Fruit fly (Drosophila melanogaster): Measurements from ENCODE around the gene CG31674.

The CG31674 gene

dm6 chr2L:20808510-20809195 is 22.4 kb upstream of the CG31674 start:
- TF ChIP-seq CG8301 (tag; optimal IDR thresholded peaks at IDR 0.05) (no peak), gl (tag; optimal IDR thresholded peaks at IDR 0.05) (no peak), Pif1B (GFP tag; optimal IDR thresholded peaks at IDR 0.05) (no peak), CG8159 (tag; optimal IDR thresholded peaks at IDR 0.05) (no peak), CG32121 (GFP tag; IDR thresholded peaks at IDR 0.05) (no peak), D1 (tag; optimal IDR thresholded peaks at IDR 0.05) (no peak)

dm6 chr2L:20809229-20809628 is 21.8 kb upstream of the CG31674 start:
- TF ChIP-seq CG15710 (tag; optimal IDR thresholded peaks at IDR 0.05): no peak
- TF ChIP-seq rn (GFP tag; IDR thresholded peaks at IDR 0.05): no peak
- TF ChIP-seq EcR (GFP tag; optimal IDR thresholded peaks at IDR 0.05): no peak
- peak; percentile 2 for TF ChIP-seq Pif1A (GFP tag; optimal IDR thresholded peaks at IDR 0.05)
- TF ChIP-seq CG17806 (tag; optimal IDR thresholded peaks at IDR 0.05): peak; percentile 29
- TF ChIP-seq CG14655 (GFP tag; optimal IDR thresholded peaks at IDR 0.05): peak; percentile 24
- TF ChIP-seq CG13204 (GFP tag; optimal IDR thresholded peaks at IDR 0.05): no peak
- TF ChIP-seq Ets98B (GFP tag; IDR thresholded peaks at IDR 0.05): peak; percentile 69
- TF ChIP-seq CG32121 (GFP tag; IDR thresholded peaks at IDR 0.05): peak; percentile 59
- TF ChIP-seq CG8159 (tag; optimal IDR thresholded peaks at IDR 0.05): peak; percentile 37
- peak; percentile 64; the same call in 1 of the 3 replicates for TF ChIP-seq CG4496 (GFP tag; IDR thresholded peaks at IDR 0.05)
- TF ChIP-seq fd96Ca (GFP tag; IDR thresholded peaks at IDR 0.05): peak; percentile 60
- TF ChIP-seq CG9948 (tag; optimal IDR thresholded peaks at IDR 0.05): no peak
- no peak for TF ChIP-seq CG8301 (tag; optimal IDR thresholded peaks at IDR 0.05)
- TF ChIP-seq CG10348 (GFP tag; IDR thresholded peaks at IDR 0.05): no peak
- TF ChIP-seq D1 (tag; optimal IDR thresholded peaks at IDR 0.05): no peak
- no peak for TF ChIP-seq CG12605 (GFP tag; IDR thresholded peaks at IDR 0.05)
- TF ChIP-seq CG34367 (tag; optimal IDR thresholded peaks at IDR 0.05): no peak
- TF ChIP-seq Pif1B (GFP tag; optimal IDR thresholded peaks at IDR 0.05): no peak
- TF ChIP-seq gl (tag; optimal IDR thresholded peaks at IDR 0.05): no peak
- TF ChIP-seq Snoo (tag; optimal IDR thresholded peaks at IDR 0.05): no peak

- TF ChIP-seq Ets98B (GFP tag; IDR thresholded peaks at IDR 0.05) (peak; percentile 90), CG8159 (tag; optimal IDR thresholded peaks at IDR 0.05) (peak; percentile 65), CG32121 (GFP tag; IDR thresholded peaks at IDR 0.05) (peak; percentile 85), CG4496 (GFP tag; IDR thresholded peaks at IDR 0.05) (peak; percentile 86), Pif1B (GFP tag; optimal IDR thresholded peaks at IDR 0.05) (peak; percentile 54), Pif1A (GFP tag; optimal IDR thresholded peaks at IDR 0.05) (peak; percentile 81), CG9948 (tag; optimal IDR thresholded peaks at IDR 0.05) (peak; percentile 65), EcR (GFP tag; optimal IDR thresholded peaks at IDR 0.05) (peak; percentile 37), rn (GFP tag; IDR thresholded peaks at IDR 0.05) (peak; percentile 59; the same call in 1 of the 2 replicates), CG34367 (tag; optimal IDR thresholded peaks at IDR 0.05) (peak; percentile 53), CG13204 (GFP tag; optimal IDR thresholded peaks at IDR 0.05) (no peak), CG17806 (tag; optimal IDR thresholded peaks at IDR 0.05) (peak; percentile 74), CG8301 (tag; optimal IDR thresholded peaks at IDR 0.05) (peak; percentile 85), Snoo (tag; optimal IDR thresholded peaks at IDR 0.05) (no peak), fd96Ca (GFP tag; IDR thresholded peaks at IDR 0.05) (peak; percentile 71), CG12605 (GFP tag; IDR thresholded peaks at IDR 0.05) (no peak; the same call in 1 of the 2 replicates), CG15710 (tag; optimal IDR thresholded peaks at IDR 0.05) (peak; percentile 63), CG14655 (GFP tag; optimal IDR thresholded peaks at IDR 0.05) (peak; percentile 86), gl (tag; optimal IDR thresholded peaks at IDR 0.05) (no peak), CG10348 (GFP tag; IDR thresholded peaks at IDR 0.05) (peak; percentile 30; the same call in 1 of the 2 replicates), D1 (tag; optimal IDR thresholded peaks at IDR 0.05) (no peak)
These were observed 19.9 kb upstream of the CG31674 start for dm6 chr2L:20811039-20811652.

dm6 chr2L:20812283-20813189 is 18.5 kb upstream of the CG31674 start:
- TF ChIP-seq CG12605 (GFP tag; IDR thresholded peaks at IDR 0.05) (no peak), CG17806 (tag; optimal IDR thresholded peaks at IDR 0.05) (peak; percentile 49), gl (tag; optimal IDR thresholded peaks at IDR 0.05) (peak; percentile 43), fd96Ca (GFP tag; IDR thresholded peaks at IDR 0.05) (no peak), CG8301 (tag; optimal IDR thresholded peaks at IDR 0.05) (no peak), CG10348 (GFP tag; IDR thresholded peaks at IDR 0.05) (no peak), CG13204 (GFP tag; optimal IDR thresholded peaks at IDR 0.05) (peak; percentile 17), CG4496 (GFP tag; IDR thresholded peaks at IDR 0.05) (peak; percentile 52; the same call in 2 of the 3 replicates), CG15710 (tag; optimal IDR thresholded peaks at IDR 0.05) (peak; percentile 29), CG9948 (tag; optimal IDR thresholded peaks at IDR 0.05) (peak; percentile 45), CG14655 (GFP tag; optimal IDR thresholded peaks at IDR 0.05) (peak; percentile 17), EcR (GFP tag; optimal IDR thresholded peaks at IDR 0.05) (peak; percentile 91), CG34367 (tag; optimal IDR thresholded peaks at IDR 0.05) (peak; percentile 10), rn (GFP tag; IDR thresholded peaks at IDR 0.05) (0 out of 2 replicates have a peak, but pooled peaks have one; percentile 18), Pif1A (GFP tag; optimal IDR thresholded peaks at IDR 0.05) (peak; percentile 6), Ets98B (GFP tag; IDR thresholded peaks at IDR 0.05) (no peak), Pif1B (GFP tag; optimal IDR thresholded peaks at IDR 0.05) (peak; percentile 40), CG8159 (tag; optimal IDR thresholded peaks at IDR 0.05) (peak; percentile 62), Snoo (tag; optimal IDR thresholded peaks at IDR 0.05) (no peak)
